Fruit fly (Drosophila melanogaster): ENCODE results near the gene CG13607.

CG13607 gene

dm6 chr3R:24141013-24141592, 25.0 kb upstream of the CG13607 start, which contains the start of gene Kal1 (continued):
- TF ChIP-seq Asciz (GFP tag; optimal IDR thresholded peaks at IDR 0.05) (peak; percentile 96), br (optimal IDR thresholded peaks at IDR 0.05) (no peak), lab (GFP tag; optimal IDR thresholded peaks at IDR 0.05) (peak; percentile 96), CG16815 (GFP tag; optimal IDR thresholded peaks at IDR 0.05) (peak; percentile 82), CG8281 (tag; optimal IDR thresholded peaks at IDR 0.05) (peak; percentile 70), h (optimal IDR thresholded peaks at IDR 0.05) (no peak), CG18764 (GFP tag; optimal IDR thresholded peaks at IDR 0.05) (peak; percentile 81), CG8089 (GFP tag; optimal IDR thresholded peaks at IDR 0.05) (no peak), Mes4 (GFP tag; optimal IDR thresholded peaks at IDR 0.05) (no peak), Dbx (GFP tag; IDR thresholded peaks at IDR 0.05) (peak; percentile 71), CG6683 (GFP tag; optimal IDR thresholded peaks at IDR 0.05) (peak; percentile 85), crc (GFP tag; optimal IDR thresholded peaks at IDR 0.05) (no peak), ftz-f1 (GFP tag; optimal IDR thresholded peaks at IDR 0.05) (no peak), otp (GFP tag; IDR thresholded peaks at IDR 0.05) (peak; percentile 94), CkIIα-i1 (GFP tag; IDR thresholded peaks at IDR 0.05) (no peak), cas (GFP tag; IDR thresholded peaks at IDR 0.05) (peak; percentile 57), gcm (GFP tag; optimal IDR thresholded peaks at IDR 0.05) (peak; percentile 95), CG4424 (GFP tag; optimal IDR thresholded peaks at IDR 0.05) (peak; percentile 92), tin (GFP tag; optimal IDR thresholded peaks at IDR 0.05) (peak; percentile 90), Poxn (GFP tag; IDR thresholded peaks at IDR 0.05) (no peak), CG3726 (GFP tag; IDR thresholded peaks at IDR 0.05) (peak; percentile 81), B-H1 (GFP tag; IDR thresholded peaks at IDR 0.05) (peak; percentile 80), pfk (GFP tag; optimal IDR thresholded peaks at IDR 0.05) (no peak), Fer1 (GFP tag; optimal IDR thresholded peaks at IDR 0.05) (peak; percentile 93), CG11398 (GFP tag; optimal IDR thresholded peaks at IDR 0.05) (no peak), jumu (GFP tag; optimal IDR thresholded peaks at IDR 0.05) (no peak), toy (GFP tag; IDR thresholded peaks at IDR 0.05) (peak; percentile 72), gro (GFP tag; optimal IDR thresholded peaks at IDR 0.05) (no peak), dimm (GFP tag; IDR thresholded peaks at IDR 0.05) (peak; percentile 83), tll (GFP tag; optimal IDR thresholded peaks at IDR 0.05) (no peak), CG17328 (GFP tag; IDR thresholded peaks at IDR 0.05) (peak; percentile 95), Awh (GFP tag; IDR thresholded peaks at IDR 0.05) (peak; percentile 95), CG17912 (GFP tag; optimal IDR thresholded peaks at IDR 0.05) (peak; percentile 5), fd3F (GFP tag; optimal IDR thresholded peaks at IDR 0.05) (peak; percentile 80), ham (GFP tag; IDR thresholded peaks at IDR 0.05) (no peak), sim (GFP tag; IDR thresholded peaks at IDR 0.05) (peak; percentile 95), scrt (GFP tag; optimal IDR thresholded peaks at IDR 0.05) (peak; percentile 82), CG17385 (GFP tag; optimal IDR thresholded peaks at IDR 0.05) (peak; percentile 90), CG15601 (tag; optimal IDR thresholded peaks at IDR 0.05) (peak; percentile 94), zfh1 (GFP tag; IDR thresholded peaks at IDR 0.05) (peak; percentile 91), CG1603 (tag; optimal IDR thresholded peaks at IDR 0.05) (peak; percentile 88), tup (GFP tag; optimal IDR thresholded peaks at IDR 0.05) (peak; percentile 56), Spps (tag; optimal IDR thresholded peaks at IDR 0.05) (peak; percentile 94), her (GFP tag; optimal IDR thresholded peaks at IDR 0.05) (no peak), CG4730 (GFP tag; IDR thresholded peaks at IDR 0.05) (peak; percentile 84), Side (GFP tag; optimal IDR thresholded peaks at IDR 0.05) (peak; percentile 11)
